Worm (Caenorhabditis elegans): ENCODE data around the gene asp-6.

asp-6 gene

ce11 chrV:8295866-8296265 lies 27.1 kb upstream of the asp-6 start, which contains the start of gene smex-1:
smex-1 (minus strand) TSS chrV:8295966.
- TF ChIP-seq ceh-19 (GFP tag; optimal IDR thresholded peaks at IDR 0.05) (no peak), C08G9.2 (tag; optimal IDR thresholded peaks at IDR 0.05) (no peak), pax-1 (tag; optimal IDR thresholded peaks at IDR 0.05) (no peak), ceh-9 (tag; optimal IDR thresholded peaks at IDR 0.05) (no peak), ahr-1 (tag; optimal IDR thresholded peaks at IDR 0.05) (no peak), che-1 (tag; optimal IDR thresholded peaks at IDR 0.05) (no peak), ztf-16 (tag; optimal IDR thresholded peaks at IDR 0.05) (no peak), hlh-6 (tag; optimal IDR thresholded peaks at IDR 0.05) (no peak), fax-1 (tag; optimal IDR thresholded peaks at IDR 0.05) (no peak), nfya-1 (tag; optimal IDR thresholded peaks at IDR 0.05) (no peak), lim-6 (tag; optimal IDR thresholded peaks at IDR 0.05) (no peak), pqm-1 (tag; optimal IDR thresholded peaks at IDR 0.05) (no peak), eyg-1 (tag; optimal IDR thresholded peaks at IDR 0.05) (no peak), hlh-8 (tag; optimal IDR thresholded peaks at IDR 0.05) (no peak)

ce11 chrV:8291764-8292163 lies 23.0 kb upstream of the asp-6 start, which contains the start of gene srg-33:
srg-33 (plus strand) TSS chrV:8292064.
- TF ChIP-seq dmd-4 (tag; optimal IDR thresholded peaks at IDR 0.05; ENCODE audit: borderline replicate concordance) (no peak), ceh-22 (tag; optimal IDR thresholded peaks at IDR 0.05) (no peak), ceh-34 (tag; optimal IDR thresholded peaks at IDR 0.05) (no peak), ceh-31 (tag; optimal IDR thresholded peaks at IDR 0.05) (no peak), pat-9 (tag; optimal IDR thresholded peaks at IDR 0.05) (no peak), C08G9.2 (tag; optimal IDR thresholded peaks at IDR 0.05) (no peak), tbx-2 (tag; optimal IDR thresholded peaks at IDR 0.05) (no peak), unc-55 (GFP tag; optimal IDR thresholded peaks at IDR 0.05) (no peak)

- TF ChIP-seq pat-9 (tag; optimal IDR thresholded peaks at IDR 0.05) (no peak), hlh-13 (GFP tag; optimal IDR thresholded peaks at IDR 0.05) (no peak), zip-5 (tag; optimal IDR thresholded peaks at IDR 0.05) (no peak), fkh-10 (GFP tag; optimal IDR thresholded peaks at IDR 0.05) (no peak), elt-4 (tag; optimal IDR thresholded peaks at IDR 0.05) (no peak), ama-1 (optimal IDR thresholded peaks at IDR 0.05) (no peak), ttx-3 (tag; optimal IDR thresholded peaks at IDR 0.05) (no peak), unc-86 (tag; optimal IDR thresholded peaks at IDR 0.05) (no peak), ets-4 (tag; optimal IDR thresholded peaks at IDR 0.05) (no peak), ceh-24 (tag; optimal IDR thresholded peaks at IDR 0.05) (no peak), hlh-8 (tag; optimal IDR thresholded peaks at IDR 0.05) (no peak), unc-55 (GFP tag; optimal IDR thresholded peaks at IDR 0.05) (no peak)
Observed at ce11 chrV:8288125-8288806, 19.5 kb upstream of the asp-6 start.

ce11 chrV:8285455-8285854 lies 16.7 kb upstream of the asp-6 start:
- TF ChIP-seq ceh-34 (tag; optimal IDR thresholded peaks at IDR 0.05) (no peak), tbx-2 (tag; optimal IDR thresholded peaks at IDR 0.05) (no peak), dmd-4 (tag; optimal IDR thresholded peaks at IDR 0.05; ENCODE audit: borderline replicate concordance) (no peak), ref-2 (tag; optimal IDR thresholded peaks at IDR 0.05) (no peak), ceh-45 (GFP tag; IDR thresholded peaks at IDR 0.05) (no peak), gmeb-2 (tag; optimal IDR thresholded peaks at IDR 0.05) (no peak), ztf-16 (tag; optimal IDR thresholded peaks at IDR 0.05) (no peak), ceh-14 (tag; optimal IDR thresholded peaks at IDR 0.05) (no peak), mec-3 (tag; optimal IDR thresholded peaks at IDR 0.05; ENCODE audit: borderline replicate concordance) (no peak), unc-55 (GFP tag; optimal IDR thresholded peaks at IDR 0.05) (no peak)

ce11 chrV:8284800-8285199 lies 16.1 kb upstream of the asp-6 start, which contains the start of gene slc-17.5:
slc-17.5 (minus strand) TSS chrV:8284900.
- no peak for TF ChIP-seq fkh-6 (tag; optimal IDR thresholded peaks at IDR 0.05)
- no peak for TF ChIP-seq pat-9 (tag; optimal IDR thresholded peaks at IDR 0.05)
- no peak for TF ChIP-seq K02D7.2 (tag; optimal IDR thresholded peaks at IDR 0.05)
- no peak for TF ChIP-seq gmeb-2 (tag; optimal IDR thresholded peaks at IDR 0.05)
- TF ChIP-seq ets-4 (tag; optimal IDR thresholded peaks at IDR 0.05), result no peak
- TF ChIP-seq npax-4 (tag; optimal IDR thresholded peaks at IDR 0.05), result no peak
- no peak for TF ChIP-seq elt-2 (tag; optimal IDR thresholded peaks at IDR 0.05)
- TF ChIP-seq unc-86 (tag; optimal IDR thresholded peaks at IDR 0.05), result no peak
- TF ChIP-seq pha-2 (tag; optimal IDR thresholded peaks at IDR 0.05), result no peak
- TF ChIP-seq ceh-6 (GFP tag; optimal IDR thresholded peaks at IDR 0.05), result no peak
- no peak for TF ChIP-seq pax-1 (tag; optimal IDR thresholded peaks at IDR 0.05)
- no peak for TF ChIP-seq sdc-2 (tag; optimal IDR thresholded peaks at IDR 0.05)
- TF ChIP-seq ceh-19 (GFP tag; optimal IDR thresholded peaks at IDR 0.05), result no peak
- no peak for TF ChIP-seq ceh-18 (tag; optimal IDR thresholded peaks at IDR 0.05)
- no peak for TF ChIP-seq unc-3 (GFP tag; conservative IDR thresholded peaks at IDR 0.05)
- TF ChIP-seq unc-3 (tag; optimal IDR thresholded peaks at IDR 0.05), result no peak
- TF ChIP-seq syd-9 (tag; optimal IDR thresholded peaks at IDR 0.05), result no peak
